Worm (Caenorhabditis elegans) whole organism, L1 larva: ENCODE results near the gene F49E10.2.

Experiments
- C16A3.4 ChIP-seq: fragments of 150-350 bp; optimal IDR thresholded peaks from 2 replicates; lab custom pipeline; 2014; ENCODE audit warnings: missing biosample characterization, missing genetic modification characterization
- Y116A8C.19 ChIP-seq: sonication (generic microtip); optimal IDR thresholded peaks from 2 replicates; lab custom pipeline; 2016; ENCODE audit warnings: missing compliant biosample characterization, missing genetic modification characterization, borderline replicate concordance
- alr-1 ChIP-seq: fragments of 200-800 bp; sonication (Bioruptor generic); optimal IDR thresholded peaks from 2 replicates; lab custom pipeline; 2018; ENCODE audit warnings: borderline replicate concordance, mild to moderate bottlenecking, missing genetic modification characterization, missing compliant biosample characterization
- ama-1 ChIP-seq: fragments of 150-350 bp; optimal IDR thresholded peaks from 2 replicates; lab custom pipeline; 2014
- ceh-8 ChIP-seq: fragments of 200-800 bp; sonication (Bioruptor generic); optimal IDR thresholded peaks from 2 replicates; lab custom pipeline; 2018; ENCODE audit warnings: mild to moderate bottlenecking, missing genetic modification characterization, moderate library complexity, missing compliant biosample characterization
- ceh-82 ChIP-seq, 3 experiments: fragments of 150-350 bp in 1 of 3; sonication (generic microtip) in 2 of 3; optimal IDR thresholded peaks; 2 replicates each; lab custom pipeline; 2014 to 2017; ENCODE audit warnings: missing biosample characterization in 3 of 3, missing genetic modification characterization in 3 of 3
- dpl-1 ChIP-seq, 3 experiments: fragments of 150-350 bp in 2 of 3; sonication (generic microtip) in 1 of 3; optimal IDR thresholded peaks; 2 replicates each; lab custom pipeline; 2014 to 2017; ENCODE audit warnings: missing biosample characterization in 3 of 3, missing genetic modification characterization in 3 of 3, missing genetic modification reagents in 3 of 3
- dsc-1 ChIP-seq: sonication (generic microtip); optimal IDR thresholded peaks from 2 replicates; lab custom pipeline; 2016; ENCODE audit warnings: mild to moderate bottlenecking, missing genetic modification characterization, missing compliant biosample characterization
- efl-1 ChIP-seq, 4 experiments: fragments of 150-350 bp; optimal IDR thresholded peaks in 3 of 4; peaks in 1 of 4; 1 replicate in 1 of 4; 2 replicates in 3 of 4; lab custom pipeline; 2014; ENCODE audit warnings: missing biosample characterization in 2 of 4, missing genetic modification characterization in 2 of 4, missing genetic modification reagents in 2 of 4
- elt-2 ChIP-seq: sonication (generic microtip); optimal IDR thresholded peaks from 2 replicates; lab custom pipeline; 2016; ENCODE audit warnings: missing genetic modification characterization, mild to moderate bottlenecking, inconsistent platforms, missing compliant biosample characterization, missing genetic modification reagents
- elt-3 ChIP-seq, 6 experiments: fragments of 150-350 bp in 1 of 6; sonication (generic microtip); optimal IDR thresholded peaks; 2 replicates each; lab custom pipeline; 2017 to 2018; ENCODE audit warnings: missing biosample characterization in 6 of 6, missing genetic modification characterization in 6 of 6, inconsistent platforms in 1 of 6
- ets-5 ChIP-seq: fragments of 200-800 bp; sonication (Bioruptor generic); IDR thresholded peaks from 2 replicates; pipeline ENCODE4 v1.3.6; 2022; ENCODE audit warnings: missing genetic modification characterization, missing compliant biosample characterization
- fkh-10 ChIP-seq: sonication (generic microtip); optimal IDR thresholded peaks from 2 replicates; lab custom pipeline; 2017; ENCODE audit warnings: missing biosample characterization, missing genetic modification reagents, missing genetic modification characterization
- irx-1 ChIP-seq: sonication (generic microtip); optimal IDR thresholded peaks from 2 replicates; lab custom pipeline; 2016; ENCODE audit warnings: missing genetic modification characterization, missing compliant biosample characterization
- isw-1 ChIP-seq: fragments of 200-800 bp; sonication (Bioruptor generic); IDR thresholded peaks from 2 replicates; pipeline ENCODE4 v1.3.6; 2022; ENCODE audit warnings: missing genetic modification characterization, missing compliant biosample characterization
- jun-1 ChIP-seq: fragments of 150-350 bp; optimal IDR thresholded peaks from 2 replicates; lab custom pipeline; 2014; ENCODE audit warnings: missing biosample characterization, missing genetic modification reagents, missing genetic modification characterization
- lin-15B ChIP-seq: fragments of 150-350 bp; sonication (generic microtip); optimal IDR thresholded peaks from 3 replicates; lab custom pipeline; 2014; ENCODE audit warnings: missing biosample characterization, missing genetic modification characterization
- lin-35 ChIP-seq, 2 experiments: fragments of 150-350 bp; optimal IDR thresholded peaks; 2 replicates each; lab custom pipeline; 2014; ENCODE audit warnings: missing biosample characterization in 2 of 2, missing genetic modification characterization in 2 of 2, missing genetic modification reagents in 2 of 2
- lir-3 ChIP-seq: sonication (generic microtip); optimal IDR thresholded peaks from 2 replicates; lab custom pipeline; 2016; ENCODE audit warnings: mild to moderate bottlenecking, missing genetic modification characterization, moderate library complexity, missing compliant biosample characterization; ENCODE audit not compliant: poor library complexity
- lsy-2 ChIP-seq, 2 experiments: fragments of 150-350 bp; optimal IDR thresholded peaks; 2 replicates each; lab custom pipeline; 2014; ENCODE audit warnings: missing biosample characterization in 2 of 2, missing genetic modification characterization in 2 of 2
- mdl-1 ChIP-seq, 2 experiments: fragments of 150-350 bp; optimal IDR thresholded peaks; 2 replicates each; lab custom pipeline; 2014 to 2017; ENCODE audit warnings: missing biosample characterization in 2 of 2, missing genetic modification characterization in 2 of 2, inconsistent platforms in 1 of 2
- mep-1 ChIP-seq: fragments of 150-350 bp; optimal IDR thresholded peaks from 2 replicates; lab custom pipeline; 2014; ENCODE audit warnings: missing biosample characterization, missing genetic modification characterization
- nhr-19 ChIP-seq: fragments of 200-800 bp; sonication (Bioruptor generic); conservative IDR thresholded peaks from 2 replicates; pipeline ENCODE4 v1.3.6; 2022; ENCODE audit warnings: missing genetic modification characterization, missing compliant biosample characterization
- nhr-20 ChIP-seq: sonication (generic microtip); optimal IDR thresholded peaks from 2 replicates; lab custom pipeline; 2016; ENCODE audit warnings: mild to moderate bottlenecking, missing genetic modification characterization, missing compliant biosample characterization
- nhr-237 ChIP-seq: fragments of 150-350 bp; optimal IDR thresholded peaks from 2 replicates; lab custom pipeline; 2014; ENCODE audit warnings: missing biosample characterization, missing genetic modification characterization
- nhr-47 ChIP-seq: sonication (generic microtip); optimal IDR thresholded peaks from 2 replicates; lab custom pipeline; 2016; ENCODE audit warnings: mild to moderate bottlenecking, missing genetic modification characterization, moderate library complexity, missing compliant biosample characterization
- nhr-71 ChIP-seq: sonication (generic microtip); optimal IDR thresholded peaks from 2 replicates; lab custom pipeline; 2016; ENCODE audit warnings: mild to moderate bottlenecking, missing genetic modification characterization, moderate library complexity, missing compliant biosample characterization
- nhr-76 ChIP-seq: sonication (generic microtip); optimal IDR thresholded peaks from 2 replicates; lab custom pipeline; 2017; ENCODE audit warnings: missing biosample characterization, missing genetic modification characterization
- nhr-77 ChIP-seq: fragments of 150-350 bp; optimal IDR thresholded peaks from 2 replicates; lab custom pipeline; 2014; ENCODE audit warnings: missing biosample characterization, missing genetic modification characterization
- nhr-84 ChIP-seq: sonication (generic microtip); optimal IDR thresholded peaks from 2 replicates; lab custom pipeline; 2017; ENCODE audit warnings: missing biosample characterization, missing genetic modification characterization
- nhr-85 ChIP-seq: sonication (generic microtip); peaks from one replicate; lab custom pipeline; 2016; ENCODE audit warnings: missing genetic modification characterization, inconsistent platforms, missing compliant biosample characterization
- nhr-90 ChIP-seq: sonication (generic microtip); optimal IDR thresholded peaks from 2 replicates; lab custom pipeline; 2016; ENCODE audit warnings: mild to moderate bottlenecking, missing genetic modification characterization, missing compliant biosample characterization; ENCODE audit not compliant: poor library complexity
- pag-3 ChIP-seq: sonication (generic microtip); optimal IDR thresholded peaks from 2 replicates; lab custom pipeline; 2017; ENCODE audit warnings: missing genetic modification characterization, mild to moderate bottlenecking, missing compliant biosample characterization, antibody characterized with exemption, borderline replicate concordance; ENCODE audit not compliant: insufficient read depth
- rnt-1 ChIP-seq: sonication (generic microtip); optimal IDR thresholded peaks from 2 replicates; lab custom pipeline; 2016; ENCODE audit warnings: mild to moderate bottlenecking, missing genetic modification characterization, moderate library complexity, missing compliant biosample characterization
- skn-1 ChIP-seq: fragments of 150-350 bp; optimal IDR thresholded peaks from 2 replicates; lab custom pipeline; 2014; ENCODE audit warnings: missing biosample characterization, missing genetic modification characterization
- snu-23 ChIP-seq: sonication (generic microtip); optimal IDR thresholded peaks from 2 replicates; lab custom pipeline; 2016; ENCODE audit warnings: missing genetic modification characterization, missing compliant biosample characterization
- swsn-7 ChIP-seq: sonication (generic microtip); optimal IDR thresholded peaks from 2 replicates; lab custom pipeline; 2016; ENCODE audit warnings: missing genetic modification characterization, missing compliant biosample characterization
- tbx-2 ChIP-seq: sonication (generic microtip); optimal IDR thresholded peaks from 2 replicates; lab custom pipeline; 2016; ENCODE audit warnings: missing genetic modification characterization, missing compliant biosample characterization
- unc-130 ChIP-seq: fragments of 150-350 bp; optimal IDR thresholded peaks from 2 replicates; lab custom pipeline; 2017; ENCODE audit warnings: missing biosample characterization, missing genetic modification characterization, inconsistent platforms
- unc-86 ChIP-seq: sonication (generic microtip); optimal IDR thresholded peaks from 2 replicates; lab custom pipeline; 2016; ENCODE audit warnings: missing genetic modification characterization, missing compliant biosample characterization
- unc-98 ChIP-seq: fragments of 200-800 bp; sonication (Bioruptor generic); IDR thresholded peaks from 2 replicates; pipeline ENCODE4 v1.3.6; 2022; ENCODE audit warnings: missing genetic modification characterization, missing compliant biosample characterization
- xbp-1 ChIP-seq: sonication (generic microtip); optimal IDR thresholded peaks from 2 replicates; lab custom pipeline; 2016; ENCODE audit warnings: missing genetic modification characterization, missing compliant biosample characterization
- zip-4 ChIP-seq: fragments of 200-800 bp; sonication (Bioruptor generic); optimal IDR thresholded peaks from 2 replicates; lab custom pipeline; 2018; ENCODE audit warnings: mild to moderate bottlenecking, missing genetic modification characterization, moderate library complexity, missing compliant biosample characterization
- ztf-4 ChIP-seq: fragments of 150-350 bp; optimal IDR thresholded peaks from 2 replicates; lab custom pipeline; 2014; ENCODE audit warnings: missing biosample characterization, missing genetic modification characterization

Gene F49E10.2

ce11 chrX:5932923-5933322 is 42.7 kb downstream of the F49E10.2 start:
- TF ChIP-seq xbp-1 (no peak), efl-1 (optimal IDR thresholded peaks at IDR 0.05; lab: Kevin White, UChicago) (no peak), efl-1 (GFP tag; optimal IDR thresholded peaks at IDR 0.05 in 1 of 2; lab: Kevin White, UChicago) (peak in 1 of 2 experiments; percentile 50)

DNA sequence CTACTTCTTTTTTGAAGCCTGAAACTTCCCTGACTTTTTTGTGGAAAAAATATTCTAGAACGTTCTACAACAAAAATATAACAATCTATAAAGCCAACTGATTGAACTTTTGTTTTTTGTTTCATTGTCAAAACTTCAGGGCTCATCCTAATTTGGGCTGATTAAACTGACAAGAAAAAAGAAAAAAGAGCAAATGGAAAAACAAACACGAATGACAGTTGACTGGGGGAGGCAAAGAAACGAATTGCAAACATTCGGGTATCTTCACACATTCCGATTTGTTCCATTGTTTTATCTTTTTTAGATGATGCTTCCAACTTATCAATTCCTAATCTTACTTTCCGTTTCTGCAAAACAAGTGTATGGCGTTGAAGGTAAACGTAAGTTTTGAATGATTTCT is 45.3 kb downstream of the F49E10.2 start, which contains the start of gene C46F4.3:
TSS of gene C46F4.3 (plus strand) at position 301 of the 400 bp plus-strand sequence.
- TF ChIP-seq elt-3 (tag; optimal IDR thresholded peaks at IDR 0.05; lab: Kevin White, UChicago) (no peak), unc-98 (GFP tag; lab: Robert Waterston, UW) (no peak), Y116A8C.19 (no peak), irx-1 (tag; lab: Kevin White, UChicago) (no peak), unc-130 (tag; lab: Kevin White, UChicago) (no peak), ets-5 (GFP tag; lab: Robert Waterston, UW) (no peak), pag-3 (tag; lab: Kevin White, UChicago) (no peak), ama-1 (lab: Kevin White, UChicago) (no peak), lin-35 (GFP tag; optimal IDR thresholded peaks at IDR 0.05; lab: Kevin White, UChicago) (no peak), fkh-10 (GFP tag; lab: Kevin White, UChicago) (no peak), nhr-84 (tag; lab: Kevin White, UChicago) (no peak), alr-1 (tag; lab: Kevin White, UChicago) (no peak), dsc-1 (tag; lab: Kevin White, UChicago) (no peak), lin-15B (tag; lab: Kevin White, UChicago) (no peak), nhr-76 (no peak)

ce11 chrX:5941325-5941724 is 51.1 kb downstream of the F49E10.2 start:
- TF ChIP-seq ztf-4 (tag; lab: Kevin White, UChicago) (no peak), nhr-85 (tag; lab: Kevin White, UChicago) (peak; percentile 26), elt-2 (tag; lab: Kevin White, UChicago) (peak; percentile 13), ceh-8 (no peak), unc-86 (tag; lab: Kevin White, UChicago) (no peak), nhr-76 (no peak), xbp-1 (no peak), unc-130 (tag; lab: Kevin White, UChicago) (no peak)

- TF ChIP-seq unc-130 (tag; lab: Kevin White, UChicago) (peak; percentile 18), tbx-2 (tag; lab: Kevin White, UChicago) (peak; percentile 43), nhr-237 (tag; lab: Kevin White, UChicago) (no peak), irx-1 (tag; lab: Kevin White, UChicago) (no peak), nhr-71 (tag; lab: Kevin White, UChicago) (peak; percentile 92), zip-4 (GFP tag; lab: Kevin White, UChicago) (no peak), C16A3.4 (peak; percentile 8), skn-1 (tag; lab: Kevin White, UChicago) (peak; percentile 13), unc-98 (GFP tag; lab: Robert Waterston, UW) (0 out of 2 replicates have a peak, but pooled peaks have one; percentile 12), rnt-1 (tag; lab: Kevin White, UChicago) (peak; percentile 70), elt-3 (tag; optimal IDR thresholded peaks at IDR 0.05; lab: Kevin White, UChicago) (peak in 2 of 6 experiments; percentile 43 to 52), mep-1 (tag; lab: Kevin White, UChicago) (peak; percentile 70), nhr-20 (tag; lab: Kevin White, UChicago) (peak; percentile 85), fkh-10 (GFP tag; lab: Kevin White, UChicago) (no peak), swsn-7 (tag; lab: Kevin White, UChicago) (peak; percentile 36), ceh-82 (tag; optimal IDR thresholded peaks at IDR 0.05; lab: Kevin White, UChicago) (peak in 1 of 3 experiments; percentile 22), efl-1 (optimal IDR thresholded peaks at IDR 0.05; lab: Kevin White, UChicago) (peak; percentile 4 to 18), efl-1 (GFP tag; optimal IDR thresholded peaks at IDR 0.05 in 1 of 2; lab: Kevin White, UChicago) (peak; percentile 20 to 86), isw-1 (GFP tag; lab: Robert Waterston, UW) (no peak), snu-23 (GFP tag; lab: Kevin White, UChicago) (peak; percentile 83), lir-3 (peak; percentile 21), pag-3 (tag; lab: Kevin White, UChicago) (peak; percentile 35), nhr-19 (GFP tag; lab: Robert Waterston, UW) (peak; percentile 69), nhr-85 (tag; lab: Kevin White, UChicago) (peak; percentile 89), nhr-90 (tag; lab: Kevin White, UChicago) (peak; percentile 39), dpl-1 (GFP tag; optimal IDR thresholded peaks at IDR 0.05; lab: Kevin White, UChicago) (peak in 1 of 3 experiments; percentile 14), lsy-2 (tag; optimal IDR thresholded peaks at IDR 0.05; lab: Kevin White, UChicago) (peak; percentile 53 to 56), nhr-84 (tag; lab: Kevin White, UChicago) (no peak), nhr-47 (tag; lab: Kevin White, UChicago) (peak; percentile 44), mdl-1 (tag; optimal IDR thresholded peaks at IDR 0.05; lab: Kevin White, UChicago) (peak in 1 of 2 experiments; percentile 87), nhr-77 (peak; percentile 17), xbp-1 (peak; percentile 19), jun-1 (no peak)
Observed at ce11 chrX:5942171-5942570, 52.0 kb downstream of the F49E10.2 start.
